Worm (Caenorhabditis elegans) whole organism, midembryonic: Measurements from ENCODE around the gene daf-36.

Experiments used
- flt-1 ChIP-seq: fragments of 200-800 bp; sonication (Bioruptor generic); IDR thresholded peaks from 2 replicates; pipeline ENCODE4 v1.3.6; 2022; ENCODE audit warnings: missing genetic modification characterization, missing compliant biosample characterization
- ref-1 ChIP-seq: fragments of 200-800 bp; sonication (Bioruptor generic); conservative IDR thresholded peaks from 2 replicates; pipeline ENCODE4 v1.3.6; 2022; ENCODE audit warnings: missing genetic modification reagents, missing genetic modification characterization, missing compliant biosample characterization
- ztf-29 ChIP-seq: fragments of 200-800 bp; sonication (Bioruptor generic); IDR thresholded peaks from 2 replicates; pipeline ENCODE4 v1.3.6; 2022; ENCODE audit warnings: missing genetic modification reagents, missing genetic modification characterization, missing compliant biosample characterization

DNA sequence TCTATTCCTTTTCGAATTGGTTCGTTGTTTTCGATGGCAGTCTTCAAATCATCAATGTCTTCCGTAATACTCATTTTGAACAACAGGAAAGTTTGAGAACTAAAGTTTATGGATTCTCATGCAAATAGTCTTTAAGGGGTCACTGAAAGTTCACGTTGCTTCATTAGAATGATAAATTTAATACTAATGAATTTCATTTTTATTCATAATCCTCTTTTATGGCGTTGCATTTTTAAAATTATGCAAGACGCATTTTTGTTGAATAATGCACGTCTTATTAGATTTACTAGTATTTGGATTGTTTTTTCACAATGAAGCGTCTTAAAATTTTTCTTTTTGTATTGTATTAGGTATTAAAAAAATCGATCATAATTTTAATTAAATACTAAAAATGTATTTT is 17.6 kb upstream of the daf-36 start, which contains the start of gene C12D8.9:
- TF ChIP-seq flt-1 (GFP tag; lab: Robert Waterston, UW) (no peak), ref-1 (GFP tag; lab: Robert Waterston, UW) (no peak), ztf-29 (GFP tag; lab: Robert Waterston, UW) (no peak)
